Fruit fly (Drosophila melanogaster) whole organism, embryonic: ENCODE measurements around the gene brat.

ENCODE experiments used
- Bgb ChIP-seq: fragments of 200-800 bp; sonication (Bioruptor generic); IDR thresholded peaks from 2 replicates; pipeline ENCODE4 v1.3.6; 2022; ENCODE audit warnings: missing biosample characterization, missing genetic modification characterization; ENCODE audit not compliant: partially characterized antibody
- CG11560 ChIP-seq: fragments of 200-800 bp; sonication (Bioruptor generic); IDR thresholded peaks from 3 replicates; pipeline ENCODE4 v1.3.6; 2022; ENCODE audit warnings: missing biosample characterization, missing genetic modification characterization
- CG12104 ChIP-seq: fragments of 200-800 bp; sonication (Bioruptor generic); optimal IDR thresholded peaks from 3 replicates; lab custom pipeline; 2016; ENCODE audit warnings: missing biosample characterization, missing genetic modification characterization
- CG12155 ChIP-seq: fragments of 200-800 bp; sonication (Bioruptor generic); optimal IDR thresholded peaks from 3 replicates; lab custom pipeline; 2016; ENCODE audit warnings: missing biosample characterization, missing genetic modification characterization
- CG12659 ChIP-seq: fragments of 200-800 bp; sonication (Bioruptor generic); optimal IDR thresholded peaks from 3 replicates; lab custom pipeline; 2017; ENCODE audit warnings: mild to moderate bottlenecking, missing biosample characterization, missing genetic modification reagents, missing genetic modification characterization
- CG13624 ChIP-seq: fragments of 200-800 bp; sonication (Bioruptor generic); optimal IDR thresholded peaks from 2 replicates; lab custom pipeline; 2016; ENCODE audit warnings: missing biosample characterization, missing genetic modification characterization
- CG15479 ChIP-seq: fragments of 200-800 bp; sonication (Bioruptor generic); optimal IDR thresholded peaks from 3 replicates; lab custom pipeline; 2019; ENCODE audit warnings: missing biosample characterization, mild to moderate bottlenecking, missing genetic modification characterization, moderate library complexity
- CG15514 ChIP-seq: fragments of 200-800 bp; sonication (Bioruptor generic); optimal IDR thresholded peaks from 3 replicates; lab custom pipeline; 2017; ENCODE audit warnings: missing biosample characterization, missing genetic modification characterization, mild to moderate bottlenecking, moderate library complexity, missing genetic modification reagents
- CG1602 ChIP-seq: fragments of 200-800 bp; sonication (Bioruptor generic); optimal IDR thresholded peaks from 3 replicates; lab custom pipeline; 2016; ENCODE audit warnings: missing biosample characterization, missing genetic modification characterization
- CG17361 ChIP-seq: fragments of 200-800 bp; sonication (Bioruptor generic); IDR thresholded peaks from 3 replicates; pipeline ENCODE4 v1.3.6; 2022; ENCODE audit warnings: missing biosample characterization, missing genetic modification characterization
- CG17385 ChIP-seq: fragments of 200-800 bp; sonication (Bioruptor generic); optimal IDR thresholded peaks from 3 replicates; lab custom pipeline; 2018; ENCODE audit warnings: missing biosample characterization, mild to moderate bottlenecking, missing genetic modification characterization
- CG17829 ChIP-seq: fragments of 200-800 bp; optimal IDR thresholded peaks from 2 replicates; lab custom pipeline; 2019; ENCODE audit warnings: missing biosample characterization, mild to moderate bottlenecking, missing genetic modification characterization, moderate library complexity
- CG2199 ChIP-seq: fragments of 200-800 bp; sonication (Bioruptor generic); IDR thresholded peaks from 3 replicates; pipeline ENCODE4 v1.3.6; 2022; ENCODE audit warnings: missing biosample characterization, missing genetic modification characterization
- CG30431 ChIP-seq: fragments of 200-800 bp; sonication (Bioruptor generic); optimal IDR thresholded peaks from 2 replicates; lab custom pipeline; 2017; ENCODE audit warnings: missing biosample characterization, missing genetic modification characterization
- CG5180 ChIP-seq: fragments of 200-800 bp; sonication (Bioruptor generic); optimal IDR thresholded peaks from 3 replicates; lab custom pipeline; 2017; ENCODE audit warnings: missing biosample characterization, missing genetic modification characterization, mild to moderate bottlenecking, moderate library complexity, missing genetic modification reagents
- CG5953 ChIP-seq: fragments of 200-800 bp; sonication (Bioruptor generic); IDR thresholded peaks from 2 replicates; pipeline ENCODE4 v1.3.6; 2022; ENCODE audit warnings: missing biosample characterization, missing genetic modification characterization
- CG8290 ChIP-seq, 3 experiments: fragments of 200-800 bp; sonication (Bioruptor generic); optimal IDR thresholded peaks; 2 replicates each; lab custom pipeline; 2016 to 2019; ENCODE audit warnings: missing biosample characterization in 3 of 3, missing genetic modification characterization in 3 of 3, mild to moderate bottlenecking in 2 of 3, moderate library complexity in 1 of 3
- CG8478 ChIP-seq: fragments of >200 bp; optimal IDR thresholded peaks from 2 replicates; lab custom pipeline; 2018
- CG9797 ChIP-seq: fragments of 200-800 bp; sonication (Bioruptor generic); optimal IDR thresholded peaks from 3 replicates; lab custom pipeline; 2018; ENCODE audit warnings: missing biosample characterization, mild to moderate bottlenecking, missing genetic modification characterization
- CG9817 ChIP-seq: fragments of 200-800 bp; sonication (Bioruptor generic); optimal IDR thresholded peaks from 2 replicates; lab custom pipeline; 2018; ENCODE audit warnings: missing biosample characterization, mild to moderate bottlenecking, missing genetic modification characterization, moderate library complexity
- CHES-1-like ChIP-seq: fragments of 200-800 bp; sonication (Bioruptor generic); optimal IDR thresholded peaks from 2 replicates; lab custom pipeline; 2016; ENCODE audit warnings: missing biosample characterization, missing genetic modification characterization
- CkIIα-i1 ChIP-seq: fragments of 200-800 bp; sonication (Bioruptor generic); IDR thresholded peaks from 2 replicates; pipeline ENCODE4 v1.3.6; 2022; ENCODE audit warnings: missing biosample characterization, missing genetic modification characterization
- Dad ChIP-seq: fragments of 200-800 bp; sonication (Bioruptor generic); optimal IDR thresholded peaks from 3 replicates; lab custom pipeline; 2016; ENCODE audit warnings: missing biosample characterization, missing genetic modification characterization
- Dek ChIP-seq: fragments of 200-800 bp; sonication (Bioruptor generic); optimal IDR thresholded peaks from 3 replicates; lab custom pipeline; 2019; ENCODE audit warnings: missing biosample characterization, mild to moderate bottlenecking, missing genetic modification characterization, moderate library complexity
- Dref ChIP-seq: fragments of 200-800 bp; sonication (Bioruptor generic); IDR thresholded peaks from 2 replicates; pipeline ENCODE4 v1.3.6; 2022; ENCODE audit warnings: missing biosample characterization, missing genetic modification characterization
- Drgx ChIP-seq: fragments of 200-800 bp; sonication (Bioruptor generic); IDR thresholded peaks from 2 replicates; pipeline ENCODE4 v1.3.6; 2022; ENCODE audit warnings: missing biosample characterization, missing genetic modification characterization
- Eip74EF ChIP-seq, 2 experiments: fragments of 200-800 bp in 1 of 2; fragments of >200 bp in 1 of 2; sonication (Bioruptor generic) in 1 of 2; optimal IDR thresholded peaks; 2 replicates each; lab custom pipeline; 2017 to 2019; ENCODE audit warnings: missing biosample characterization in 2 of 2, missing genetic modification characterization in 2 of 2, mild to moderate bottlenecking in 1 of 2, moderate library complexity in 1 of 2
- Ets65A ChIP-seq: fragments of 200-800 bp; sonication (Bioruptor generic); peaks from one replicate; lab custom pipeline; 2016; ENCODE audit warnings: missing biosample characterization, missing genetic modification characterization
- Max ChIP-seq: fragments of 200-800 bp; sonication (Bioruptor generic); optimal IDR thresholded peaks from 2 replicates; lab custom pipeline; 2016; ENCODE audit warnings: missing biosample characterization, mild to moderate bottlenecking, missing genetic modification characterization
- Poxn ChIP-seq: fragments of 200-800 bp; sonication (Bioruptor generic); IDR thresholded peaks from 2 replicates; pipeline ENCODE4 v1.3.6; 2022; ENCODE audit warnings: missing biosample characterization, missing genetic modification characterization
- YL-1 ChIP-seq: fragments of 200-800 bp; sonication (Bioruptor generic); optimal IDR thresholded peaks from 3 replicates; lab custom pipeline; 2017; ENCODE audit warnings: missing biosample characterization, mild to moderate bottlenecking, missing genetic modification characterization
- ash1 ChIP-seq: fragments of 200-800 bp; sonication (Bioruptor generic); optimal IDR thresholded peaks from 2 replicates; lab custom pipeline; 2018; ENCODE audit warnings: missing biosample characterization, mild to moderate bottlenecking, missing genetic modification characterization
- bbx ChIP-seq: fragments of 200-800 bp; sonication (Bioruptor generic); IDR thresholded peaks from 2 replicates; pipeline ENCODE4 v1.3.6; 2022; ENCODE audit warnings: missing biosample characterization, missing genetic modification characterization; ENCODE audit not compliant: partially characterized antibody
- bsh ChIP-seq, 2 experiments: fragments of 200-800 bp; sonication (Bioruptor generic); optimal IDR thresholded peaks; 2 replicates each; lab custom pipeline; 2017 to 2018; ENCODE audit warnings: mild to moderate bottlenecking in 2 of 2, missing biosample characterization in 2 of 2, missing genetic modification characterization in 2 of 2, moderate library complexity in 1 of 2
- dmrt11E ChIP-seq: fragments of 200-800 bp; sonication (Bioruptor generic); optimal IDR thresholded peaks from 3 replicates; lab custom pipeline; 2018; ENCODE audit warnings: missing biosample characterization, mild to moderate bottlenecking, missing genetic modification characterization, moderate library complexity
- emc ChIP-seq: fragments of 200-800 bp; sonication (Bioruptor generic); optimal IDR thresholded peaks from 2 replicates; lab custom pipeline; 2016; ENCODE audit warnings: missing biosample characterization, missing genetic modification characterization
- fd64A ChIP-seq: fragments of 200-800 bp; sonication (Bioruptor generic); optimal IDR thresholded peaks from 3 replicates; lab custom pipeline; 2018; ENCODE audit warnings: missing biosample characterization, mild to moderate bottlenecking, missing genetic modification characterization
- ftz-f1 ChIP-seq: fragments of 200-800 bp; sonication (Bioruptor generic); optimal IDR thresholded peaks from 2 replicates; lab custom pipeline; 2016; ENCODE audit warnings: missing biosample characterization, missing genetic modification characterization
- gcm ChIP-seq: fragments of 200-800 bp; sonication (Bioruptor generic); optimal IDR thresholded peaks from 2 replicates; lab custom pipeline; 2019; ENCODE audit warnings: missing biosample characterization, mild to moderate bottlenecking, missing genetic modification characterization, moderate library complexity
- ind ChIP-seq: fragments of 200-800 bp; sonication (Bioruptor generic); optimal IDR thresholded peaks from 3 replicates; lab custom pipeline; 2016; ENCODE audit warnings: missing biosample characterization, missing genetic modification characterization
- inv ChIP-seq: fragments of 200-800 bp; sonication (Bioruptor generic); IDR thresholded peaks from 2 replicates; pipeline ENCODE4 v1.3.6; 2022; ENCODE audit warnings: missing biosample characterization, missing genetic modification characterization; ENCODE audit not compliant: partially characterized antibody
- kay ChIP-seq: fragments of 200-800 bp; sonication (Bioruptor generic); optimal IDR thresholded peaks from 2 replicates; lab custom pipeline; 2016; ENCODE audit warnings: missing biosample characterization, missing genetic modification characterization
- lilli ChIP-seq: fragments of 200-800 bp; sonication (Bioruptor generic); optimal IDR thresholded peaks from 3 replicates; lab custom pipeline; 2016; ENCODE audit warnings: missing biosample characterization, missing genetic modification characterization
- pb ChIP-seq: fragments of 200-800 bp; sonication (Bioruptor generic); optimal IDR thresholded peaks from 3 replicates; lab custom pipeline; 2016; ENCODE audit warnings: missing biosample characterization, missing genetic modification characterization
- prd ChIP-seq, 3 experiments: fragments of >200 bp in 2 of 3; fragments of 200-800 bp in 1 of 3; sonication (Bioruptor generic) in 1 of 3; optimal IDR thresholded peaks in 2 of 3; IDR thresholded peaks in 1 of 3; 2 replicates in 2 of 3; 3 replicates in 1 of 3; pipeline versions ENCODE4 v1.3.6 to Lab custom; 2017 to 2022; ENCODE audit warnings: missing biosample characterization in 1 of 3, missing genetic modification characterization in 1 of 3
- row ChIP-seq: fragments of 200-800 bp; sonication (Bioruptor generic); IDR thresholded peaks from 3 replicates; pipeline ENCODE4 v1.3.6; 2022; ENCODE audit warnings: missing biosample characterization, missing genetic modification characterization
- sna ChIP-seq: fragments of 200-800 bp; sonication (Bioruptor generic); IDR thresholded peaks from 2 replicates; pipeline ENCODE4 v1.3.6; 2022; ENCODE audit warnings: missing biosample characterization, missing genetic modification characterization; ENCODE audit not compliant: partially characterized antibody
- tll ChIP-seq, 2 experiments: fragments of 200-800 bp in 1 of 2; fragments of >200 bp in 1 of 2; sonication (Bioruptor generic) in 1 of 2; optimal IDR thresholded peaks; 2 replicates each; lab custom pipeline; 2017 to 2019; ENCODE audit warnings: missing biosample characterization in 2 of 2, missing genetic modification characterization in 2 of 2, mild to moderate bottlenecking in 1 of 2, moderate library complexity in 1 of 2
- wdn ChIP-seq: fragments of 200-800 bp; sonication (Bioruptor generic); IDR thresholded peaks from 2 replicates; pipeline ENCODE4 v1.3.6; 2022; ENCODE audit warnings: missing biosample characterization, missing genetic modification characterization

brat gene

dm6 chr2L:19185676-19186239, 52.1 kb downstream of the brat start, which contains the start of the genes gammaTub37C and pigeon (continued):
- TF ChIP-seq CG15514 (GFP tag; lab: Kevin White, UChicago) (peak; percentile 34), CG5180 (GFP tag; lab: Kevin White, UChicago) (peak; percentile 8), CG8478 (lab: Kevin White, UChicago) (no peak), ind (GFP tag; lab: Kevin White, UChicago) (no peak), CG12659 (GFP tag; lab: Kevin White, UChicago) (peak; percentile 49), Bgb (GFP tag; lab: Robert Waterston, UW) (peak; percentile 27; the same call in 1 of the 2 replicates), tll (GFP tag; optimal IDR thresholded peaks at IDR 0.05; lab: Kevin White, UChicago) (no peak), Dek (tag; lab: Kevin White, UChicago) (no peak), Poxn (GFP tag; lab: Robert Waterston, UW) (no peak), CG9817 (tag; lab: Kevin White, UChicago) (no peak), prd (optimal IDR thresholded peaks at IDR 0.05; lab: Kevin White, UChicago) (no peak), prd (GFP tag; IDR thresholded peaks at IDR 0.05; lab: Robert Waterston, UW) (no peak), CG8290 (GFP tag; optimal IDR thresholded peaks at IDR 0.05; lab: Kevin White, UChicago) (no peak), CG8290 (tag; optimal IDR thresholded peaks at IDR 0.05; lab: Kevin White, UChicago) (peak in 1 of 2 experiments; percentile 42), Ets65A (GFP tag; lab: Kevin White, UChicago) (no peak), Max (GFP tag; lab: Kevin White, UChicago) (peak; percentile 21), bbx (GFP tag; lab: Robert Waterston, UW) (no peak), Drgx (GFP tag; lab: Robert Waterston, UW) (no peak), CG12155 (no peak), CG2199 (no peak), Eip74EF (GFP tag; optimal IDR thresholded peaks at IDR 0.05; lab: Kevin White, UChicago) (no peak), CG17829 (tag; lab: Kevin White, UChicago) (peak; percentile 54), ftz-f1 (GFP tag; lab: Kevin White, UChicago) (no peak), CG11560 (tag; lab: Robert Waterston, UW) (no peak), CG13624 (GFP tag; lab: Kevin White, UChicago) (no peak), row (GFP tag; lab: Robert Waterston, UW) (peak; percentile 30; the same call in 1 of the 3 replicates), kay (no peak), CG5953 (GFP tag; lab: Robert Waterston, UW) (no peak), CG9797 (peak; percentile 74), Dref (GFP tag; lab: Robert Waterston, UW) (no peak), YL-1 (GFP tag; lab: Kevin White, UChicago) (peak; percentile 67), emc (no peak), pb (GFP tag; lab: Kevin White, UChicago) (no peak), CG12104 (GFP tag; lab: Kevin White, UChicago) (no peak), CG1602 (GFP tag; lab: Kevin White, UChicago) (no peak), gcm (GFP tag; lab: Kevin White, UChicago) (no peak), wdn (GFP tag; lab: Robert Waterston, UW) (no peak), CkIIα-i1 (no peak), sna (GFP tag; lab: Robert Waterston, UW) (no peak), inv (GFP tag; lab: Robert Waterston, UW) (no peak), CG15479 (no peak), dmrt11E (no peak), bsh (GFP tag; optimal IDR thresholded peaks at IDR 0.05; lab: Kevin White, UChicago) (peak in 1 of 2 experiments; percentile 15), CG17361 (GFP tag; lab: Robert Waterston, UW) (0 out of 3 replicates have a peak, but pooled peaks have one; percentile 20), CG30431 (GFP tag; lab: Kevin White, UChicago) (no peak), CHES-1-like (no peak), fd64A (GFP tag; lab: Kevin White, UChicago) (no peak), lilli (no peak), Dad (GFP tag; lab: Kevin White, UChicago) (no peak), CG17385 (GFP tag; lab: Kevin White, UChicago) (peak; percentile 24), ash1 (GFP tag; lab: Kevin White, UChicago) (no peak)
